Worm (Caenorhabditis elegans) whole organism, L4 larva: ENCODE measurements around the gene C54F6.19.

Source experiments
- F26F4.8 ChIP-seq: fragments of 200-800 bp; sonication (Bioruptor generic); conservative IDR thresholded peaks from 2 replicates; pipeline ENCODE4 v1.3.6; 2022; ENCODE audit warnings: missing genetic modification characterization, missing compliant biosample characterization
- ama-1 ChIP-seq: fragments of 150-350 bp; optimal IDR thresholded peaks from 2 replicates; lab custom pipeline; 2014; ENCODE audit warnings: inconsistent platforms, mixed read lengths
- fos-1 ChIP-seq: fragments of 150-350 bp; optimal IDR thresholded peaks from 2 replicates; lab custom pipeline; 2014; ENCODE audit warnings: missing biosample characterization, missing genetic modification characterization
- mdl-1 ChIP-seq, 2 experiments: fragments of 150-350 bp in 1 of 2; sonication (generic microtip) in 1 of 2; optimal IDR thresholded peaks; 2 replicates each; lab custom pipeline; 2014 to 2017; ENCODE audit warnings: missing biosample characterization in 2 of 2, missing genetic modification characterization in 2 of 2
- pha-4 ChIP-seq, 2 experiments: fragments of 150-350 bp in 1 of 2; fragments of 200-800 bp in 1 of 2; sonication (Bioruptor generic) in 1 of 2; IDR thresholded peaks in 1 of 2; optimal IDR thresholded peaks in 1 of 2; 2 replicates each; pipeline versions ENCODE4 v1.3.6 to Lab custom; 2014 to 2022; ENCODE audit warnings: missing genetic modification characterization in 2 of 2, missing genetic modification reagents in 2 of 2, missing biosample characterization in 1 of 2, missing compliant biosample characterization in 1 of 2
- unc-39 ChIP-seq: sonication (generic microtip); optimal IDR thresholded peaks from 2 replicates; lab custom pipeline; 2017; ENCODE audit warnings: missing biosample characterization, missing genetic modification characterization

ce11 chrV:7595132-7595531 is 49.8 kb downstream of the C54F6.19 start:
- TF ChIP-seq ama-1 (no peak), F26F4.8 (GFP tag; lab: Robert Waterston, UW) (no peak), fos-1 (no peak), mdl-1 (tag; optimal IDR thresholded peaks at IDR 0.05; lab: Kevin White, UChicago) (no peak), unc-39 (tag; lab: Kevin White, UChicago) (no peak), pha-4 (GFP tag; IDR thresholded peaks at IDR 0.05; lab: Robert Waterston, UW) (no peak), pha-4 (tag; optimal IDR thresholded peaks at IDR 0.05; lab: Kevin White, UChicago) (no peak)
